Fruit fly (Drosophila melanogaster) whole organism, adult: ENCODE results near the gene Tim17a2.
A peak's percentile ranks its signal among the peaks of the same experiment; 100 is the strongest.

ENCODE experiments used
- CG33017 ChIP-seq: fragments of 200-800 bp; sonication (Bioruptor generic); optimal IDR thresholded peaks from 2 replicates; lab custom pipeline; 2018; ENCODE audit warnings: missing biosample characterization, mild to moderate bottlenecking, missing genetic modification characterization, moderate library complexity
- CG5204 ChIP-seq: fragments of 200-800 bp; sonication (Bioruptor generic); optimal IDR thresholded peaks from 2 replicates; lab custom pipeline; 2016; ENCODE audit warnings: missing biosample characterization, missing genetic modification characterization
- cic ChIP-seq: fragments of 200-800 bp; sonication (Bioruptor generic); optimal IDR thresholded peaks from 2 replicates; lab custom pipeline; 2017; ENCODE audit warnings: missing biosample characterization, mild to moderate bottlenecking, missing genetic modification characterization, moderate library complexity
- pad ChIP-seq: fragments of 200-800 bp; sonication (Bioruptor generic); optimal IDR thresholded peaks from 3 replicates; lab custom pipeline; 2017; ENCODE audit warnings: missing biosample characterization, missing genetic modification characterization, mild to moderate bottlenecking, moderate library complexity, missing genetic modification reagents

dm6 chr3R:5270806-5271205, 8.3 kb upstream of the Tim17a2 start:
- TF ChIP-seq CG33017 (tag; lab: Kevin White, UChicago) (peak; percentile 42), cic (GFP tag; lab: Kevin White, UChicago) (peak; percentile 38), pad (GFP tag; lab: Kevin White, UChicago) (peak; percentile 67), CG5204 (GFP tag; lab: Kevin White, UChicago) (no peak)
